Worm (Caenorhabditis elegans): ENCODE data around the gene ZC513.3.

Gene ZC513.3

DNA sequence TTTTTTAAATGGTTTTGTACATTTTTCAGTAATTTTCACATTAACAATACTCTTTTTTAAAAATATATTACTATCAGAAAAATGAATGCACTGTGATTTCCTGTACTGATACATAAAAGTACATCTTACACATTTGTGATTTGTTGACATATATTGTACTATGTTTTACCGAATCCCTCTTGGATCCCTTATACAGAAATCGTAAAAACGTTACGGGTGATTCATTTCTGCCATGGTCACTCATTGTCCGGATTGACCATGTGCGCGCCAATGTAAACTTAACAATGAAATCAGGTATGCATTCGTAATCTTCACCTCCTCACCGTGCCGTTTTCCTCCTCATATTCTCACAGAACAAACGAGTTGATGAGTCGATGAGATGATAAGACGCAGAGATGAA lies 7.3 kb downstream of the ZC513.3 start, which contains the start of gene ZC513.2:
Gene ZC513.2 (plus strand): TSS at position 301 of the 400 bp plus-strand sequence.
- TF ChIP-seq klf-2 (GFP tag; conservative IDR thresholded peaks at IDR 0.05) (no peak), tab-1 (GFP tag; IDR thresholded peaks at IDR 0.05) (no peak), ref-1 (GFP tag; conservative IDR thresholded peaks at IDR 0.05) (no peak), ztf-29 (GFP tag; IDR thresholded peaks at IDR 0.05) (no peak), ztf-23 (GFP tag; IDR thresholded peaks at IDR 0.05) (no peak), T22C8.4 (GFP tag; IDR thresholded peaks at IDR 0.05) (no peak), med-1 (GFP tag; optimal IDR thresholded peaks at IDR 0.05; ENCODE audit: insufficient read depth) (no peak), cog-1 (tag; optimal IDR thresholded peaks at IDR 0.05) (no peak), flt-1 (GFP tag; IDR thresholded peaks at IDR 0.05) (no peak)

DNA sequence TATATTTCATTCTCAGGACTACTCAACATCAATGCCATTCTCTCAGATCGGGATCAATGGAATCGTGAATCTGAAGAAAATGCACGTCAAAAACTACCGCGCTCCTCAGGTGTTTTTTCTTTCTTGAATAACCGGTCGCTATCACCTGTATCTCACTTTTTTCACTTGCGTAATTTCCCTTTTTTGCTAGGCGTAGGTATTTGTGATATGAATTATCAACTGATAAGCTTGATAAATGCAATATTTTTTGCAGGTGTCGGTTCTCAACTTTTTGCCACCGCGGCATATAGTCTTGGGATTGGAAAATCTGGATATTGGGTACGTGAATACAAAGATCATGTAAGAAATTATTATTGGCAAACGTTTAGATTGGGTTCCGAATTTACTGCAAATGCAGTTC lies 8.4 kb downstream of the ZC513.3 start:
- no peak for TF ChIP-seq T22C8.4 (GFP tag; IDR thresholded peaks at IDR 0.05)
- TF ChIP-seq ztf-23 (GFP tag; IDR thresholded peaks at IDR 0.05) = no peak
- no peak for TF ChIP-seq flt-1 (GFP tag; IDR thresholded peaks at IDR 0.05)
- no peak for TF ChIP-seq med-1 (GFP tag; optimal IDR thresholded peaks at IDR 0.05; ENCODE audit: insufficient read depth)
- TF ChIP-seq tab-1 (GFP tag; IDR thresholded peaks at IDR 0.05) = no peak
- no peak for TF ChIP-seq cog-1 (tag; optimal IDR thresholded peaks at IDR 0.05)
- TF ChIP-seq ztf-29 (GFP tag; IDR thresholded peaks at IDR 0.05) = no peak
- TF ChIP-seq ref-1 (GFP tag; conservative IDR thresholded peaks at IDR 0.05) = no peak
- no peak for TF ChIP-seq klf-2 (GFP tag; conservative IDR thresholded peaks at IDR 0.05)

DNA sequence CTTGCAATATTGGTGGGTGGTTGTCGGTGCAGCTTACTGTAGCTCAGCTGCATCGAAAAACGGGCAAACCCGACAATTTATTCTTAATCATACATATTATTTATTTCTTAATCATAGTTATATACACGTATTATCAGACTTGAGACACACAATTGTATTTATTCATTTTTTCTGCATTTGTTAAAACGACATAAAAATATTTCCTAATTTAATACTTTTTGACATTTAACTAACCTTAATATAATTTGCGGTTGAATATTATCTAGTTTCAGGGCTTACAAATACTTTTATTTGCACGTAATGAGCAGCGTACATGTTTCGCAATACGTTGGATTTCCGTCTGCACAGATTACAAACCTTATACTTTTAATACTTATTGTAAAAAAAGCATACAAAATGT lies 11.6 kb downstream of the ZC513.3 start, which contains the start of gene str-138:
Gene str-138 (plus strand): TSS at position 301 of the 400 bp plus-strand sequence.
- TF ChIP-seq med-1 (GFP tag; optimal IDR thresholded peaks at IDR 0.05; ENCODE audit: insufficient read depth) (no peak), ztf-23 (GFP tag; IDR thresholded peaks at IDR 0.05) (no peak), ztf-29 (GFP tag; IDR thresholded peaks at IDR 0.05) (no peak), klf-2 (GFP tag; conservative IDR thresholded peaks at IDR 0.05) (no peak), tab-1 (GFP tag; IDR thresholded peaks at IDR 0.05) (no peak), flt-1 (GFP tag; IDR thresholded peaks at IDR 0.05) (no peak), T22C8.4 (GFP tag; IDR thresholded peaks at IDR 0.05) (no peak), cog-1 (tag; optimal IDR thresholded peaks at IDR 0.05) (no peak), ref-1 (GFP tag; conservative IDR thresholded peaks at IDR 0.05) (no peak)

DNA sequence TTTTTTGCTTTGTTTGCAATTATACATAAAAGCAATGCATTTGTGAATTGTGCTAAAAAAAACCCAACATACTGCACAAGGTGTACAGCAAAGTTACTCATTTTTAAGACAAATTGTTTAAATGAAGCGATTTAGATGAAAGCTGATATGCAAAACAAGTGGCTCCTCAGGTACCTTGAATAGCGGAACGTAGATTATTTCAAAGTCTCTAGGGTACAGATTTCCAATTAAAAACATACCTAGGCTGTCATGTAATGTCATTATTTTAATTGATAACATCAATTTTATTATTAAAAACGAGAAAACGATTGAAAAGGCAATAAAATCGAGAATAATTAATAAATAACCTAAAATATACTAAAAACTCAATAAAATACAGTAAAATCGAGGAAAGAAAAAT lies 15.3 kb downstream of the ZC513.3 start, which contains the start of gene str-139:
Gene str-139 (minus strand): TSS at position 101 of the 400 bp plus-strand sequence.
- TF ChIP-seq med-1 (GFP tag; optimal IDR thresholded peaks at IDR 0.05; ENCODE audit: insufficient read depth) = no peak
- no peak for TF ChIP-seq ztf-29 (GFP tag; IDR thresholded peaks at IDR 0.05)
- TF ChIP-seq cog-1 (tag; optimal IDR thresholded peaks at IDR 0.05) = no peak
- TF ChIP-seq flt-1 (GFP tag; IDR thresholded peaks at IDR 0.05) = no peak
- TF ChIP-seq ref-1 (GFP tag; conservative IDR thresholded peaks at IDR 0.05) = no peak
- no peak for TF ChIP-seq tab-1 (GFP tag; IDR thresholded peaks at IDR 0.05)
- TF ChIP-seq klf-2 (GFP tag; conservative IDR thresholded peaks at IDR 0.05) = no peak
- no peak for TF ChIP-seq ztf-23 (GFP tag; IDR thresholded peaks at IDR 0.05)
- no peak for TF ChIP-seq T22C8.4 (GFP tag; IDR thresholded peaks at IDR 0.05)

DNA sequence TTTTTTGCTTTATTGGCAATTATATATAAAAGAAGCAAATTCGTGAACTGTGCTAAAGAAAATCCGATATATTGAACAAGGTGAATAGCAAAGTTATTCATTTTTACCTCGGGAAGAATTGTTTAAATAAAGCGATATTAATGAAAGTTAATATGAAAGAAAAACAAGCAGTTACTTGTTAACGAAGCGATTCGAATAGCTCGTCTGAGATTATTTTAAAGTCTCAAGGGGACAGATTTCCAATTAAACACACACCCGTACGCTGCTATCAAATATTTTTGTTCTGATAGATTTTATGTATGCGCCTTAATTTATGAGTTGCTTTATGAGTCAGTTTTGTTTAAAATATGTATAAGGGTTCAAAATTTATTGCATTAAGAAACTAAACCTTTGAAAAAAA lies 21.0 kb downstream of the ZC513.3 start, which contains the start of gene str-140:
Gene str-140 (minus strand): TSS at position 101 of the 400 bp plus-strand sequence.
- TF ChIP-seq ztf-23 (GFP tag; IDR thresholded peaks at IDR 0.05) (no peak), ztf-29 (GFP tag; IDR thresholded peaks at IDR 0.05) (no peak), ref-1 (GFP tag; conservative IDR thresholded peaks at IDR 0.05) (no peak), flt-1 (GFP tag; IDR thresholded peaks at IDR 0.05) (no peak), med-1 (GFP tag; optimal IDR thresholded peaks at IDR 0.05; ENCODE audit: insufficient read depth) (no peak), klf-2 (GFP tag; conservative IDR thresholded peaks at IDR 0.05) (no peak), tab-1 (GFP tag; IDR thresholded peaks at IDR 0.05) (no peak), cog-1 (tag; optimal IDR thresholded peaks at IDR 0.05) (no peak), T22C8.4 (GFP tag; IDR thresholded peaks at IDR 0.05) (no peak)

DNA sequence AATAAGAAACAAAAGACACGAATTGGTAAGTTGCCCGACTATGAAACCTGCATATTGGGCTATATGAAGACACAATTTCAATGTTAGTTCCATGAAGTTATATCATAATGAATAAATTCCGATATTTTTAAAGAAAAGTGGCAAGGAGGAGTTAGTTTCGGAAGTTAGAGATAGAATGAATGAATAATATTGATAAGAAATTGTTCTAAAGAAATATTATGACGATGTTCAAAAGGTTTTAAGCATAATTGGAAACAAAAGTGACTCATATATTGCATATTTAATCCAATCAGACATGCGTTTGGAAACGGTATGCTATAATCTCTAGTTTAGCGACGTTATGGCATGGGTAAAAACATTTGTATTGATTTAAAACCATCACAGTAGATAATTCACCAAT lies 22.8 kb downstream of the ZC513.3 start, which contains the start of gene str-143:
Gene str-143 (minus strand): TSS at position 101 of the 400 bp plus-strand sequence.
- no peak for TF ChIP-seq cog-1 (tag; optimal IDR thresholded peaks at IDR 0.05)
- no peak for TF ChIP-seq T22C8.4 (GFP tag; IDR thresholded peaks at IDR 0.05)
- TF ChIP-seq ztf-23 (GFP tag; IDR thresholded peaks at IDR 0.05) = no peak
- TF ChIP-seq ref-1 (GFP tag; conservative IDR thresholded peaks at IDR 0.05) = no peak
- no peak for TF ChIP-seq med-1 (GFP tag; optimal IDR thresholded peaks at IDR 0.05; ENCODE audit: insufficient read depth)
- no peak for TF ChIP-seq ztf-29 (GFP tag; IDR thresholded peaks at IDR 0.05)
- no peak for TF ChIP-seq klf-2 (GFP tag; conservative IDR thresholded peaks at IDR 0.05)
- TF ChIP-seq flt-1 (GFP tag; IDR thresholded peaks at IDR 0.05) = no peak
- no peak for TF ChIP-seq tab-1 (GFP tag; IDR thresholded peaks at IDR 0.05)

DNA sequence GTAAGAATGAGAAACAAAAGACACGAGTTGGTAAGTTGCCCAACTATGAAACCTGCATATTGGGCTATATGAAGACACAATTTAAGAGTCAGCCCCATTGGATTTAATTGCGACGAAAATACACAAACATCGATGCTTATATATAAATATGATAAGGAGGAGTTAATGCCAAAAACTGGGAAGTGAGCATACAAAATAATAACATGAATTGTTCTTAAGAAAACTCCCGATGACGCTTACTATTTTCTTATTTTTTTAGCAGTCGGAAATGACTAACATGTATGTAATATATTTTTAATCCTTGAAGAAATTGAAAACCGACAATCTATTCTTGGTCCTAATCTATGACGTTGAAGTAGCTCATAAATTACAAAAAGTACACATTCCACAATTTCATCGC lies 25.2 kb downstream of the ZC513.3 start, which contains the start of gene str-144:
Gene str-144 (minus strand): TSS at position 101 of the 400 bp plus-strand sequence.
- TF ChIP-seq T22C8.4 (GFP tag; IDR thresholded peaks at IDR 0.05) (no peak), klf-2 (GFP tag; conservative IDR thresholded peaks at IDR 0.05) (no peak), ztf-29 (GFP tag; IDR thresholded peaks at IDR 0.05) (no peak), flt-1 (GFP tag; IDR thresholded peaks at IDR 0.05) (no peak), ref-1 (GFP tag; conservative IDR thresholded peaks at IDR 0.05) (no peak), med-1 (GFP tag; optimal IDR thresholded peaks at IDR 0.05; ENCODE audit: insufficient read depth) (no peak), tab-1 (GFP tag; IDR thresholded peaks at IDR 0.05) (no peak), ztf-23 (GFP tag; IDR thresholded peaks at IDR 0.05) (no peak), cog-1 (tag; optimal IDR thresholded peaks at IDR 0.05) (no peak)

DNA sequence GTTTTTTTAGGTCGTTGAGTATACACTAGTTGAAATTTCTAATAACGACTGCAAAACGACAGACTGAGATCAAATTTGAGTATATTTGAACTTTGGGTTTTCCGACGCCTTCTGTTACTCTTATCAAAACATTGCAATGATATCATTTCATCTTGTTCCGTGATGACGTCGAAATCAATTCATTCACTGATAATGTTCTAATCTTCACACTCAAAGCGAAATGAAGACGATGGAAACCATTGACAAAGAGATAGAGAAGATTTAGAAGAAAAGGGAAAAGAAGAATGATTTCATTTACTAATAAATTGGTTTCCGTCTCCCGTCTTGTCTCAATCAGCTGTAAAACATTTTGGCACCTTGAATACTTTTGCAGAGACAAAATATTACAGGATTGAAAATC lies 26.4 kb downstream of the ZC513.3 start:
- TF ChIP-seq T22C8.4 (GFP tag; IDR thresholded peaks at IDR 0.05) (no peak), ztf-29 (GFP tag; IDR thresholded peaks at IDR 0.05) (no peak)

DNA sequence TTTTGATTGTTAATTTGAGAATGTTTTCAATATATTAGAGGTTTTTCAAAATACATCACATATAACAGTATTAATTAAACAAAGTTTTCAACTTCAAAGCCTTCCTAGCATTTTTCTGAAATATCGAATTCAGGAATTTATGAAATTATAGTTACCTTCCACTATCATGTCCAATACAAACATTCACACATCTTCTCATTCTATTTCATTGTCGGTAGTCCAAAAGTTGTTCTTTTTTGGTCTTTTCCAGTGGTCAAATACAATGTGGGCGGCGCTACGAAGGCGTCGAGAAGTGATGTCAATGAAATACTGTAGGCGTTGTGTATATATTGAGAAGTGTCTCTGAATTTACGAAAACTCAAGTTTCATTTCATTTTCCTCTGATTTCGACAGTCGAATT lies 28.9 kb downstream of the ZC513.3 start, which contains the start of gene catp-3:
Gene catp-3 (plus strand): TSS at position 301 of the 400 bp plus-strand sequence.
- TF ChIP-seq med-1 (GFP tag; optimal IDR thresholded peaks at IDR 0.05; ENCODE audit: insufficient read depth) = no peak
- no peak for TF ChIP-seq ztf-29 (GFP tag; IDR thresholded peaks at IDR 0.05)
- no peak for TF ChIP-seq ref-1 (GFP tag; conservative IDR thresholded peaks at IDR 0.05)
- TF ChIP-seq klf-2 (GFP tag; conservative IDR thresholded peaks at IDR 0.05) = no peak
- no peak for TF ChIP-seq flt-1 (GFP tag; IDR thresholded peaks at IDR 0.05)
- no peak for TF ChIP-seq T22C8.4 (GFP tag; IDR thresholded peaks at IDR 0.05)
- no peak for TF ChIP-seq tab-1 (GFP tag; IDR thresholded peaks at IDR 0.05)
- TF ChIP-seq ztf-23 (GFP tag; IDR thresholded peaks at IDR 0.05) = no peak
- no peak for TF ChIP-seq cog-1 (tag; optimal IDR thresholded peaks at IDR 0.05)
